Worm (Caenorhabditis elegans) whole organism, late embryonic: ENCODE data around the gene wrm-1.

Source experiments
- C08G9.2 ChIP-seq: sonication (generic microtip); optimal IDR thresholded peaks from 2 replicates; lab custom pipeline; 2016; ENCODE audit warnings: mild to moderate bottlenecking, missing genetic modification characterization, moderate library complexity, missing compliant biosample characterization
- Y22D7AL.16 ChIP-seq: sonication (generic microtip); optimal IDR thresholded peaks from 2 replicates; lab custom pipeline; 2016; ENCODE audit warnings: missing genetic modification characterization, missing compliant biosample characterization
- ceh-14 ChIP-seq: sonication (generic microtip); optimal IDR thresholded peaks from 2 replicates; lab custom pipeline; 2016; ENCODE audit warnings: missing genotype, missing genetic modification characterization, missing compliant biosample characterization
- ceh-18 ChIP-seq: sonication (generic microtip); optimal IDR thresholded peaks from 2 replicates; lab custom pipeline; 2016; ENCODE audit warnings: missing genetic modification characterization, missing compliant biosample characterization
- ceh-2 ChIP-seq: sonication (generic microtip); optimal IDR thresholded peaks from 2 replicates; lab custom pipeline; 2016; ENCODE audit warnings: missing genotype, missing genetic modification characterization, missing compliant biosample characterization
- ceh-22 ChIP-seq: sonication (generic microtip); optimal IDR thresholded peaks from 2 replicates; lab custom pipeline; 2017; ENCODE audit warnings: missing biosample characterization, missing genetic modification characterization
- ceh-31 ChIP-seq: sonication (generic microtip); optimal IDR thresholded peaks from 2 replicates; lab custom pipeline; 2016; ENCODE audit warnings: missing genetic modification characterization, missing compliant biosample characterization
- ceh-34 ChIP-seq: sonication (generic microtip); optimal IDR thresholded peaks from 2 replicates; lab custom pipeline; 2016; ENCODE audit warnings: mild to moderate bottlenecking, missing genetic modification characterization, missing compliant biosample characterization
- ceh-48 ChIP-seq: sonication (generic microtip); optimal IDR thresholded peaks from 2 replicates; lab custom pipeline; 2016; ENCODE audit warnings: missing genetic modification characterization, inconsistent platforms, missing compliant biosample characterization
- elt-2 ChIP-seq: sonication (generic microtip); optimal IDR thresholded peaks from 2 replicates; lab custom pipeline; 2016; ENCODE audit warnings: missing genetic modification reagents, missing genetic modification characterization, missing compliant biosample characterization
- elt-4 ChIP-seq: sonication (generic microtip); optimal IDR thresholded peaks from 2 replicates; lab custom pipeline; 2016; ENCODE audit warnings: missing genetic modification characterization, missing compliant biosample characterization
- eyg-1 ChIP-seq: sonication (generic microtip); optimal IDR thresholded peaks from 2 replicates; lab custom pipeline; 2016; ENCODE audit warnings: missing genotype, missing genetic modification characterization, missing compliant biosample characterization
- fkh-10 ChIP-seq: fragments of 150-350 bp; optimal IDR thresholded peaks from 2 replicates; lab custom pipeline; 2014; ENCODE audit warnings: missing biosample characterization, missing genetic modification reagents, missing genetic modification characterization
- fkh-6 ChIP-seq: sonication (generic microtip); optimal IDR thresholded peaks from 2 replicates; lab custom pipeline; 2016; ENCODE audit warnings: missing genetic modification characterization, missing compliant biosample characterization
- hlh-8 ChIP-seq: sonication (generic microtip); optimal IDR thresholded peaks from 2 replicates; lab custom pipeline; 2016; ENCODE audit warnings: missing genotype, missing genetic modification characterization, missing compliant biosample characterization
- lim-6 ChIP-seq: sonication (generic microtip); optimal IDR thresholded peaks from 2 replicates; lab custom pipeline; 2016; ENCODE audit warnings: missing genetic modification characterization, missing compliant biosample characterization
- lin-11 ChIP-seq: fragments of 200-800 bp; sonication (Bioruptor generic); optimal IDR thresholded peaks from 2 replicates; lab custom pipeline; 2018; ENCODE audit warnings: mild to moderate bottlenecking, missing genetic modification characterization, missing compliant biosample characterization
- madf-2 ChIP-seq: sonication (generic microtip); optimal IDR thresholded peaks from 2 replicates; lab custom pipeline; 2017; ENCODE audit warnings: missing genetic modification characterization, missing compliant biosample characterization
- nfya-1 ChIP-seq: sonication (generic microtip); optimal IDR thresholded peaks from 2 replicates; lab custom pipeline; 2017; ENCODE audit warnings: missing genetic modification characterization, mild to moderate bottlenecking, missing compliant biosample characterization, antibody characterized with exemption, moderate library complexity
- pax-1 ChIP-seq: fragments of 150-350 bp; optimal IDR thresholded peaks from 2 replicates; lab custom pipeline; 2014; ENCODE audit warnings: missing biosample characterization, missing genetic modification characterization
- pha-2 ChIP-seq: sonication (generic microtip); optimal IDR thresholded peaks from 2 replicates; lab custom pipeline; 2017; ENCODE audit warnings: mild to moderate bottlenecking, missing genetic modification characterization, missing compliant biosample characterization
- pha-4 ChIP-seq: fragments of 150-350 bp; optimal IDR thresholded peaks from 2 replicates; lab custom pipeline; 2018; ENCODE audit warnings: missing biosample characterization, missing genetic modification reagents, missing genetic modification characterization
- pqm-1 ChIP-seq: sonication (generic microtip); optimal IDR thresholded peaks from 2 replicates; lab custom pipeline; 2016; ENCODE audit warnings: missing genetic modification characterization, missing compliant biosample characterization
- pros-1 ChIP-seq: fragments of 150-350 bp; optimal IDR thresholded peaks from 2 replicates; lab custom pipeline; 2014; ENCODE audit warnings: missing biosample characterization, missing genetic modification reagents, missing genetic modification characterization
- ref-2 ChIP-seq: sonication (generic microtip); optimal IDR thresholded peaks from 2 replicates; lab custom pipeline; 2016; ENCODE audit warnings: missing genetic modification characterization, missing compliant biosample characterization
- rnt-1 ChIP-seq: sonication (generic microtip); optimal IDR thresholded peaks from 2 replicates; lab custom pipeline; 2016; ENCODE audit warnings: missing genetic modification characterization, missing compliant biosample characterization
- sox-4 ChIP-seq: sonication (generic microtip); optimal IDR thresholded peaks from 2 replicates; lab custom pipeline; 2017; ENCODE audit warnings: mild to moderate bottlenecking, missing genetic modification characterization, inconsistent platforms, missing compliant biosample characterization
- tbx-2 ChIP-seq: sonication (generic microtip); optimal IDR thresholded peaks from 2 replicates; lab custom pipeline; 2016; ENCODE audit warnings: missing genetic modification characterization, missing compliant biosample characterization
- tbx-7 ChIP-seq: sonication (generic microtip); optimal IDR thresholded peaks from 2 replicates; lab custom pipeline; 2016; ENCODE audit warnings: missing genotype, missing genetic modification characterization, missing compliant biosample characterization
- unc-3 ChIP-seq, 2 experiments: fragments of 200-800 bp in 1 of 2; sonication (Bioruptor generic) in 1 of 2; sonication (generic microtip) in 1 of 2; conservative IDR thresholded peaks in 1 of 2; optimal IDR thresholded peaks in 1 of 2; 2 replicates each; pipeline versions ENCODE4 v1.3.6 to Lab custom; 2016 to 2022; ENCODE audit warnings: missing compliant biosample characterization in 2 of 2, missing genetic modification characterization in 2 of 2, missing genetic modification reagents in 1 of 2
- unc-55 ChIP-seq: sonication (generic microtip); optimal IDR thresholded peaks from 2 replicates; lab custom pipeline; 2017; ENCODE audit warnings: missing biosample characterization, missing genetic modification reagents, missing genetic modification characterization
- zip-5 ChIP-seq: sonication (generic microtip); optimal IDR thresholded peaks from 2 replicates; lab custom pipeline; 2016; ENCODE audit warnings: missing genetic modification characterization, missing compliant biosample characterization
- ztf-16 ChIP-seq: sonication (generic microtip); optimal IDR thresholded peaks from 2 replicates; lab custom pipeline; 2017; ENCODE audit warnings: missing genetic modification characterization, missing compliant biosample characterization

wrm-1 gene

DNA sequence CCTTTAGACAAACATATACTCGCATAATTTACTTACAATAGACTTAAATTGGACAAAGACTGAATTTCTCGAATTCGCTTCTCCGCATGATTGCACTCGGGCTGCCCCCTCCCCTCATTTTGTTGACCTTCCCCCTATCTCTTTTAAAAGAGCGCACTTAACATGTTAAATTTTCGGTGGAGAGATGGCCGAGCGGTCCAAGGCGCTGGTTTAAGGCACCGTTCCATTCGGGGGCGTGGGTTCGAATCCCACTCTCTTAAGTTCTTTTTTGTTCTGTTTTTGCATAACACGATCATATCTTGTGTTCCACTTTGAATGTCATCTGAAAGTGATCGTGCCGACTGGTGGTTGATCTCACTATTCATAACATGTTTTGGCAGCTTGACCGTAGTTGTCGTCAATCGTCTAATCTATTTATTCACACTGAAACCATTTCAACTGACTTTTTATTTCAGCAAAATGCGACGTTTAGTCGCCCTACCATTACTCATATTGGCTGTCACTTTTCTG, 47.1 kb downstream of the wrm-1 start, which contains the start of gene cutl-23 (continued):
- TF ChIP-seq ceh-34 (tag; lab: Kevin White, UChicago) (peak; percentile 11), ceh-22 (tag; lab: Kevin White, UChicago) (no peak), ref-2 (tag; lab: Kevin White, UChicago) (no peak), ceh-2 (tag; lab: Kevin White, UChicago) (no peak), ceh-14 (no peak), sox-4 (peak; percentile 58), ceh-48 (tag; lab: Kevin White, UChicago) (peak; percentile 42), elt-2 (tag; lab: Kevin White, UChicago) (no peak), fkh-10 (GFP tag; lab: Kevin White, UChicago) (no peak), zip-5 (tag; lab: Kevin White, UChicago) (no peak), lim-6 (tag; lab: Kevin White, UChicago) (no peak), eyg-1 (tag; lab: Kevin White, UChicago) (no peak), hlh-8 (no peak), ztf-16 (peak; percentile 61), madf-2 (peak; percentile 28), Y22D7AL.16 (tag; lab: Kevin White, UChicago) (peak; percentile 38), nfya-1 (tag; lab: Kevin White, UChicago) (peak; percentile 23), ceh-18 (no peak), pax-1 (tag; lab: Kevin White, UChicago) (no peak), pha-2 (tag; lab: Kevin White, UChicago) (peak; percentile 26), pqm-1 (no peak), tbx-7 (no peak), pros-1 (no peak), elt-4 (tag; lab: Kevin White, UChicago) (no peak), unc-3 (GFP tag; conservative IDR thresholded peaks at IDR 0.05; lab: Robert Waterston, UW) (0 out of 2 replicates have a peak, but pooled peaks have one; percentile 16), unc-3 (tag; optimal IDR thresholded peaks at IDR 0.05; lab: Kevin White, UChicago) (no peak), lin-11 (tag; lab: Kevin White, UChicago) (peak; percentile 27), pha-4 (tag; lab: Kevin White, UChicago) (no peak), unc-55 (GFP tag; lab: Kevin White, UChicago) (no peak), rnt-1 (tag; lab: Kevin White, UChicago) (no peak), ceh-31 (tag; lab: Kevin White, UChicago) (peak; percentile 50), fkh-6 (tag; lab: Kevin White, UChicago) (peak; percentile 33), C08G9.2 (tag; lab: Kevin White, UChicago) (peak; percentile 19), tbx-2 (tag; lab: Kevin White, UChicago) (peak; percentile 41)
